Worm (Caenorhabditis elegans) whole organism, L2 larva: ENCODE results near the gene ubc-1.

Source experiments
- C34F6.9 ChIP-seq: fragments of 150-350 bp; optimal IDR thresholded peaks from 2 replicates; lab custom pipeline; 2014; ENCODE audit warnings: missing biosample characterization, missing genetic modification characterization
- F13H6.1 ChIP-seq: sonication (generic microtip); optimal IDR thresholded peaks from 2 replicates; lab custom pipeline; 2016; ENCODE audit warnings: missing genetic modification characterization, missing compliant biosample characterization
- R02D3.7 ChIP-seq: fragments of 150-350 bp; optimal IDR thresholded peaks from 2 replicates; lab custom pipeline; 2014; ENCODE audit warnings: missing biosample characterization, missing genetic modification characterization
- ZK546.5 ChIP-seq: sonication (generic microtip); optimal IDR thresholded peaks from 2 replicates; lab custom pipeline; 2017; ENCODE audit warnings: missing biosample characterization, missing genetic modification characterization
- alr-1 ChIP-seq: fragments of 150-350 bp; optimal IDR thresholded peaks from 2 replicates; lab custom pipeline; 2014; ENCODE audit warnings: missing biosample characterization, missing genetic modification characterization
- aly-2 ChIP-seq: fragments of 150-350 bp; optimal IDR thresholded peaks from 2 replicates; lab custom pipeline; 2014; ENCODE audit warnings: missing biosample characterization, missing genetic modification characterization
- ama-1 ChIP-seq: fragments of 150-350 bp; optimal IDR thresholded peaks from 2 replicates; lab custom pipeline; 2018; ENCODE audit warnings: inconsistent platforms
- blmp-1 ChIP-seq: sonication (generic microtip); optimal IDR thresholded peaks from 2 replicates; lab custom pipeline; 2017; ENCODE audit warnings: missing genetic modification characterization, mild to moderate bottlenecking, missing compliant biosample characterization, antibody characterized with exemption, moderate library complexity; ENCODE audit not compliant: insufficient read depth
- ceh-16 ChIP-seq: fragments of 150-350 bp; optimal IDR thresholded peaks from 2 replicates; lab custom pipeline; 2014; ENCODE audit warnings: missing biosample characterization, missing genetic modification characterization
- crh-2 ChIP-seq: sonication (generic microtip); optimal IDR thresholded peaks from 2 replicates; lab custom pipeline; 2017; ENCODE audit warnings: missing biosample characterization, missing genetic modification characterization
- elt-1 ChIP-seq: fragments of 150-350 bp; optimal IDR thresholded peaks from 2 replicates; lab custom pipeline; 2014; ENCODE audit warnings: missing biosample characterization, missing genetic modification characterization
- elt-3 ChIP-seq: sonication (generic microtip); optimal IDR thresholded peaks from 2 replicates; lab custom pipeline; 2017; ENCODE audit warnings: missing biosample characterization, missing genetic modification characterization
- fos-1 ChIP-seq: fragments of 150-350 bp; optimal IDR thresholded peaks from 2 replicates; lab custom pipeline; 2014; ENCODE audit warnings: missing biosample characterization, missing genetic modification characterization
- gmeb-1 ChIP-seq: fragments of 150-350 bp; optimal IDR thresholded peaks from 2 replicates; lab custom pipeline; 2014; ENCODE audit warnings: missing biosample characterization, missing genetic modification characterization
- lin-11 ChIP-seq: fragments of 150-350 bp; sonication (generic microtip); optimal IDR thresholded peaks from 2 replicates; lab custom pipeline; 2014; ENCODE audit warnings: missing biosample characterization, missing genetic modification characterization, inconsistent platforms, mixed read lengths
- lin-13 ChIP-seq: fragments of 150-350 bp; optimal IDR thresholded peaks from 2 replicates; lab custom pipeline; 2014; ENCODE audit warnings: missing biosample characterization, missing genetic modification reagents, missing genetic modification characterization
- lsy-2 ChIP-seq, 2 experiments: fragments of 150-350 bp in 1 of 2; sonication (generic microtip) in 1 of 2; optimal IDR thresholded peaks; 2 replicates each; lab custom pipeline; 2014 to 2017; ENCODE audit warnings: missing biosample characterization in 2 of 2, missing genetic modification characterization in 2 of 2
- mab-5 ChIP-seq: fragments of 150-350 bp; optimal IDR thresholded peaks from 2 replicates; lab custom pipeline; 2014; ENCODE audit warnings: missing biosample characterization, missing genetic modification characterization
- mdl-1 ChIP-seq, 2 experiments: fragments of 150-350 bp in 1 of 2; sonication (generic microtip) in 1 of 2; optimal IDR thresholded peaks; 2 replicates each; lab custom pipeline; 2017; ENCODE audit warnings: missing biosample characterization in 2 of 2, missing genetic modification characterization in 2 of 2
- nhr-21 ChIP-seq: fragments of 150-350 bp; optimal IDR thresholded peaks from 2 replicates; lab custom pipeline; 2014; ENCODE audit warnings: missing biosample characterization, missing genetic modification characterization
- nhr-23 ChIP-seq: fragments of 150-350 bp; optimal IDR thresholded peaks from 2 replicates; lab custom pipeline; 2014; ENCODE audit warnings: missing biosample characterization, missing genetic modification reagents, missing genetic modification characterization
- nhr-77 ChIP-seq: fragments of 150-350 bp; optimal IDR thresholded peaks from 2 replicates; lab custom pipeline; 2014; ENCODE audit warnings: missing biosample characterization, missing genetic modification characterization
- skn-1 ChIP-seq: sonication (generic microtip); optimal IDR thresholded peaks from 2 replicates; lab custom pipeline; 2017; ENCODE audit warnings: missing biosample characterization, missing genetic modification characterization
- sma-9 ChIP-seq, 2 experiments: fragments of 150-350 bp in 1 of 2; sonication (generic microtip) in 1 of 2; optimal IDR thresholded peaks; 2 replicates each; lab custom pipeline; 2014 to 2016; ENCODE audit warnings: missing genetic modification characterization in 2 of 2, mild to moderate bottlenecking in 1 of 2, missing biosample characterization in 1 of 2, missing compliant biosample characterization in 1 of 2, missing genetic modification reagents in 1 of 2, moderate library complexity in 1 of 2
- snpc-4 ChIP-seq: fragments of 150-350 bp; optimal IDR thresholded peaks from 2 replicates; lab custom pipeline; 2014; ENCODE audit warnings: missing biosample characterization, missing genetic modification characterization
- unc-39 ChIP-seq: fragments of 150-350 bp; optimal IDR thresholded peaks from 2 replicates; lab custom pipeline; 2014; ENCODE audit warnings: missing biosample characterization, missing genetic modification characterization
- unc-62 ChIP-seq: fragments of 150-350 bp; optimal IDR thresholded peaks from 2 replicates; lab custom pipeline; 2014; ENCODE audit warnings: missing biosample characterization, missing genetic modification reagents, missing genetic modification characterization
- ztf-11 ChIP-seq: sonication (generic microtip); optimal IDR thresholded peaks from 2 replicates; lab custom pipeline; 2017; ENCODE audit warnings: missing biosample characterization, missing genetic modification characterization
- ztf-4 ChIP-seq: fragments of 150-350 bp; optimal IDR thresholded peaks from 2 replicates; lab custom pipeline; 2014; ENCODE audit warnings: missing biosample characterization, missing genetic modification characterization

The ubc-1 gene

ce11 chrIV:4068480-4068879 is 34.3 kb upstream of the ubc-1 start, which contains the start of gene fbxb-55:
Gene fbxb-55 (plus strand): TSS chrIV:4068780.
- TF ChIP-seq ztf-4 = no peak

ce11 chrIV:4070810-4071209 is 32.0 kb upstream of the ubc-1 start:
- no peak for TF ChIP-seq gmeb-1 (tag; lab: Kevin White, UChicago)
- no peak for TF ChIP-seq ztf-4
- no peak for TF ChIP-seq R02D3.7 (tag; lab: Kevin White, UChicago)
- TF ChIP-seq C34F6.9 (tag; lab: Kevin White, UChicago) = no peak
- TF ChIP-seq aly-2 (tag; lab: Kevin White, UChicago) = no peak
- TF ChIP-seq skn-1 (tag; lab: Kevin White, UChicago) = no peak
- TF ChIP-seq snpc-4 = no peak
- TF ChIP-seq, all 48 proteins: peak for 0

ce11 chrIV:4072027-4072426 is 30.8 kb upstream of the ubc-1 start, which contains the start of gene pqn-75:
Gene pqn-75 (plus strand): TSS chrIV:4072327.
- TF ChIP-seq nhr-21 (tag; lab: Kevin White, UChicago) (no peak), ceh-16 (tag; lab: Kevin White, UChicago) (no peak), lin-13 (GFP tag; lab: Kevin White, UChicago) (no peak), ZK546.5 (tag; lab: Kevin White, UChicago) (no peak), elt-1 (no peak), elt-3 (no peak)

ce11 chrIV:4074610-4075009 is 28.2 kb upstream of the ubc-1 start, which contains the start of gene W03D2.9:
Gene W03D2.9 (minus strand): TSS chrIV:4074710.
- TF ChIP-seq F13H6.1 (tag; lab: Kevin White, UChicago) (no peak), skn-1 (tag; lab: Kevin White, UChicago) (no peak), elt-3 (no peak), sma-9 (GFP tag; optimal IDR thresholded peaks at IDR 0.05; lab: Kevin White, UChicago) (no peak), sma-9 (tag; optimal IDR thresholded peaks at IDR 0.05; lab: Kevin White, UChicago) (no peak), elt-1 (no peak)

ce11 chrIV:4076690-4077295 is 26.0 kb upstream of the ubc-1 start:
- TF ChIP-seq snpc-4 = no peak
- no peak for TF ChIP-seq nhr-23 (tag; lab: Kevin White, UChicago)
- TF ChIP-seq gmeb-1 (tag; lab: Kevin White, UChicago) = no peak
- no peak for TF ChIP-seq nhr-77
- no peak for TF ChIP-seq unc-39 (tag; lab: Kevin White, UChicago)
- no peak for TF ChIP-seq aly-2 (tag; lab: Kevin White, UChicago)
- TF ChIP-seq ama-1 (lab: Kevin White, UChicago) = no peak
- TF ChIP-seq elt-3 = no peak
- no peak for TF ChIP-seq R02D3.7 (tag; lab: Kevin White, UChicago)
- no peak for TF ChIP-seq crh-2 (tag; lab: Kevin White, UChicago)
- TF ChIP-seq mdl-1 (tag; optimal IDR thresholded peaks at IDR 0.05; lab: Kevin White, UChicago) = no peak
- no peak for TF ChIP-seq ztf-4
- TF ChIP-seq alr-1 (tag; lab: Kevin White, UChicago) = no peak
- no peak for TF ChIP-seq lin-11 (tag; lab: Kevin White, UChicago)
- no peak for TF ChIP-seq sma-9 (GFP tag; optimal IDR thresholded peaks at IDR 0.05; lab: Kevin White, UChicago)
- no peak for TF ChIP-seq sma-9 (tag; optimal IDR thresholded peaks at IDR 0.05; lab: Kevin White, UChicago)
- TF ChIP-seq ceh-16 (tag; lab: Kevin White, UChicago) = no peak
- TF ChIP-seq blmp-1 (tag; lab: Kevin White, UChicago) = no peak
- no peak for TF ChIP-seq lin-13 (GFP tag; lab: Kevin White, UChicago)
- no peak for TF ChIP-seq ztf-11 (tag; lab: Kevin White, UChicago)
- no peak for TF ChIP-seq unc-62

- TF ChIP-seq unc-62 (no peak), C34F6.9 (tag; lab: Kevin White, UChicago) (no peak), mab-5 (tag; lab: Kevin White, UChicago) (no peak), lin-13 (GFP tag; lab: Kevin White, UChicago) (no peak), skn-1 (tag; lab: Kevin White, UChicago) (no peak), blmp-1 (tag; lab: Kevin White, UChicago) (no peak), elt-1 (no peak), mdl-1 (tag; optimal IDR thresholded peaks at IDR 0.05; lab: Kevin White, UChicago) (no peak), fos-1 (tag; lab: Kevin White, UChicago) (no peak), lsy-2 (tag; optimal IDR thresholded peaks at IDR 0.05; lab: Kevin White, UChicago) (no peak)
Observed at ce11 chrIV:4078901-4079300, 23.9 kb upstream of the ubc-1 start, which contains the start of gene C35B1.8. Gene C35B1.8 (minus strand): TSS chrIV:4079001.
